Worm (Caenorhabditis elegans): Measurements from ENCODE around the gene pals-26.

DNA sequence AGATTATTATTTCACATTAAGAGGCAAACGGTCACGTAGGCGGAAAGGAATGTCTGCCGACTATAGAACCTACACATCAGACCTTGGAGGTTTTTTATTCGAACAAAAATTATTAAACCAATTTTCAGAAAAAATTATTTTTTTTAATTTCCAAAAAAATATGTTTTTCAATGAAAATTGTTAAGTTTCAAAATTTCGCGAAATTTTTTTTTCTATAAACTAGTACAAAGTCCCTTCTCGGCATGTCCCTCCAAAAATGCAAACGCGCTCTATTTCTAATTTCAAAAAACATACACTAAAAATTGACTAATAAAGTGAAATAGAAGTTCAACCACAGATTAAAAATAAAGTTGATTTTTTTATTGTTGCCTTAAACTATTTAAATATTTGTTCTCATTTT, 10.0 kb upstream of the pals-26 start, which contains the start of gene ckb-1:
- TF ChIP-seq chd-7 (tag; optimal IDR thresholded peaks at IDR 0.05) (no peak), tbx-9 (tag; optimal IDR thresholded peaks at IDR 0.05; ENCODE audit: borderline replicate concordance) (no peak), snpc-4 (GFP tag; optimal IDR thresholded peaks at IDR 0.05) (no peak), snpc-4 (tag; optimal IDR thresholded peaks at IDR 0.05) (no peak), repo-1 (tag; optimal IDR thresholded peaks at IDR 0.05) (no peak), Y53G8AR.9 (GFP tag; conservative IDR thresholded peaks at IDR 0.05) (no peak), B0336.3 (GFP tag; IDR thresholded peaks at IDR 0.05) (no peak), sptf-2 (GFP tag; optimal IDR thresholded peaks at IDR 0.05) (no peak), K11D2.4 (GFP tag; IDR thresholded peaks at IDR 0.05) (no peak), F22D6.2 (tag; optimal IDR thresholded peaks at IDR 0.05) (no peak), snpc-3.4 (tag; optimal IDR thresholded peaks at IDR 0.05) (no peak), ztf-25 (GFP tag; IDR thresholded peaks at IDR 0.05) (no peak)

All from whole organism, young adult.